Worm (Caenorhabditis elegans): ENCODE data around the gene rps-18.

rps-18 gene

ce11 chrIV:14864529-14864928 lies 39.0 kb downstream of the rps-18 start:
- no peak for TF ChIP-seq ztf-11 (tag; optimal IDR thresholded peaks at IDR 0.05)
- no peak for TF ChIP-seq nhr-2 (tag; optimal IDR thresholded peaks at IDR 0.05)
- no peak for TF ChIP-seq ham-2 (GFP tag; optimal IDR thresholded peaks at IDR 0.05)
- TF ChIP-seq flh-1 (GFP tag; optimal IDR thresholded peaks at IDR 0.05), result no peak
- no peak for TF ChIP-seq mep-1 (tag; optimal IDR thresholded peaks at IDR 0.05)
- TF ChIP-seq nhr-28 (tag; optimal IDR thresholded peaks at IDR 0.05), result no peak
- TF ChIP-seq lsy-2 (tag; optimal IDR thresholded peaks at IDR 0.05), result no peak
- TF ChIP-seq unc-62 (GFP tag; optimal IDR thresholded peaks at IDR 0.05), result no peak
- no peak for TF ChIP-seq M03D4.4 (tag; optimal IDR thresholded peaks at IDR 0.05)
- no peak for TF ChIP-seq lin-13 (tag; optimal IDR thresholded peaks at IDR 0.05)
- no peak for TF ChIP-seq elt-1 (tag; optimal IDR thresholded peaks at IDR 0.05; ENCODE audit: borderline replicate concordance, insufficient read depth)

ce11 chrIV:14868560-14868959 lies 43.1 kb downstream of the rps-18 start:
- no peak for TF ChIP-seq nhr-28 (tag; optimal IDR thresholded peaks at IDR 0.05)
- peak; percentile 39 for TF ChIP-seq zip-8 (tag; optimal IDR thresholded peaks at IDR 0.05)

ce11 chrIV:14869844-14870433 lies 44.5 kb downstream of the rps-18 start:
- TF ChIP-seq ces-1 (GFP tag; optimal IDR thresholded peaks at IDR 0.05), result no peak
- no peak for TF ChIP-seq ceh-39 (tag; optimal IDR thresholded peaks at IDR 0.05)
- no peak for TF ChIP-seq bed-3 (GFP tag; optimal IDR thresholded peaks at IDR 0.05)
- no peak for TF ChIP-seq zip-8 (tag; optimal IDR thresholded peaks at IDR 0.05)
- no peak for TF ChIP-seq flh-1 (GFP tag; optimal IDR thresholded peaks at IDR 0.05)
- TF ChIP-seq unc-39 (tag; optimal IDR thresholded peaks at IDR 0.05), result no peak
- no peak for TF ChIP-seq blmp-1 (tag; optimal IDR thresholded peaks at IDR 0.05)
- TF ChIP-seq nhr-28 (tag; optimal IDR thresholded peaks at IDR 0.05), result no peak
- no peak for TF ChIP-seq hlh-1 (tag; optimal IDR thresholded peaks at IDR 0.05)
- TF ChIP-seq nhr-237 (tag; optimal IDR thresholded peaks at IDR 0.05), result no peak
- TF ChIP-seq ceh-83 (GFP tag; optimal IDR thresholded peaks at IDR 0.05), result no peak
- TF ChIP-seq unc-62 (GFP tag; optimal IDR thresholded peaks at IDR 0.05), result peak; percentile 15
- peak; percentile 35 for TF ChIP-seq elt-3 (tag; optimal IDR thresholded peaks at IDR 0.05)
- no peak for TF ChIP-seq elt-1 (tag; optimal IDR thresholded peaks at IDR 0.05; ENCODE audit: borderline replicate concordance, insufficient read depth)
- no peak for TF ChIP-seq nhr-76 (tag; optimal IDR thresholded peaks at IDR 0.05)
- no peak for TF ChIP-seq mab-5 (tag; optimal IDR thresholded peaks at IDR 0.05)

- TF ChIP-seq elt-1 (tag; optimal IDR thresholded peaks at IDR 0.05; ENCODE audit: borderline replicate concordance, insufficient read depth) (no peak), tbx-8 (GFP tag; optimal IDR thresholded peaks at IDR 0.05) (no peak), unc-62 (GFP tag; optimal IDR thresholded peaks at IDR 0.05) (no peak), drap-1 (GFP tag; optimal IDR thresholded peaks at IDR 0.05) (peak; percentile 24), sem-2 (GFP tag; optimal IDR thresholded peaks at IDR 0.05) (no peak), unc-120 (tag; optimal IDR thresholded peaks at IDR 0.05; ENCODE audit: poor library complexity, severe bottlenecking) (peak; percentile 76), nhr-28 (tag; optimal IDR thresholded peaks at IDR 0.05) (no peak), bed-3 (GFP tag; optimal IDR thresholded peaks at IDR 0.05) (no peak), ztf-11 (tag; optimal IDR thresholded peaks at IDR 0.05) (no peak), sptf-1 (tag; optimal IDR thresholded peaks at IDR 0.05) (peak; percentile 52), ceh-83 (GFP tag; optimal IDR thresholded peaks at IDR 0.05) (no peak), ceh-43 (GFP tag; optimal IDR thresholded peaks at IDR 0.05) (no peak), nhr-12 (tag; optimal IDR thresholded peaks at IDR 0.05) (no peak), ham-2 (GFP tag; optimal IDR thresholded peaks at IDR 0.05) (peak; percentile 23), ceh-39 (tag; optimal IDR thresholded peaks at IDR 0.05) (no peak), pha-4 (tag; optimal IDR thresholded peaks at IDR 0.05) (peak; percentile 87), elt-3 (tag; optimal IDR thresholded peaks at IDR 0.05) (no peak), nhr-76 (tag; optimal IDR thresholded peaks at IDR 0.05) (no peak), snpc-4 (tag; optimal IDR thresholded peaks at IDR 0.05) (no peak), nhr-237 (tag; optimal IDR thresholded peaks at IDR 0.05) (no peak), M03D4.4 (tag; optimal IDR thresholded peaks at IDR 0.05) (peak; percentile 13), mab-5 (tag; optimal IDR thresholded peaks at IDR 0.05) (no peak), zip-8 (tag; optimal IDR thresholded peaks at IDR 0.05) (no peak), lin-13 (tag; optimal IDR thresholded peaks at IDR 0.05) (no peak), lsy-2 (tag; optimal IDR thresholded peaks at IDR 0.05) (no peak), mls-2 (tag; optimal IDR thresholded peaks at IDR 0.05) (peak; percentile 17)
These were observed 46.8 kb downstream of the rps-18 start for ce11 chrIV:14872320-14872719.
